Fruit fly (Drosophila melanogaster): ENCODE data around the gene mRpS21.
A peak's percentile ranks its signal among the peaks of the same experiment; 100 is the strongest.

mRpS21 gene

DNA sequence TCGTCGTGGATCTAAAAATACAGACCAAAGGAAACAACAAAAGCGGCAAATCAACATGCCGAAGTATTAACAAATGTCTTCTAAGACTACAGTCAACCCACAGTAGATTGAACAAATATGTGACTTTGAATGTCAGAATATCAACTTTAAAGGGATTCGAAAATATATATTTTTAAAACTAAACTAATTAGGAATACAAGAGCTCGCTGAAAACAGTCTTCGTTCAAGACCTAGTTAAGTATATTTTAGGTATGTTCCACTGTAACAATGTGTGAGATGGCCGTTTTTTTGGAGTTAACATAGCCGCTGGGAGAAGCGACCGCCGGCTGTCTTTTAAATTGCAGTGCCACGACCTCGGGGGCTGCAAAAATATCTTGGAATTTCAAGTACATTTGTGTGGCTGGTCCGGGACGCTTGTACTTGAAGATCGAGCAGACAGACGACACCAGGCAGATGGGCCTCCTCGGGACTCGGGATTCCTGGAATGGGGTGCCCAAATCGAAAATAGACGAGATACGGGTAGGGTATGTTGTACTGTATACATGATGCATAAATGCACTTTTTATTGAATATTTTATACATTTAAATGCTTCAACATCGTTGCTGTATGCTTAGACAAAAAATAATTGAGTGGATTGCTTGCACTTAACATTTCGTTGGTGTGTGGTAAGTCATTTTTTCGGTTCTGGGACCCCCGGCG lies 46.9 kb upstream of the mRpS21 start (continued):
- TF ChIP-seq CG2129 (GFP tag; IDR thresholded peaks at IDR 0.05; ENCODE audit: partially characterized antibody) = no peak
- peak; percentile 44 for TF ChIP-seq Dek (tag; optimal IDR thresholded peaks at IDR 0.05)
- peak; percentile 7 for TF ChIP-seq Elba2 (GFP tag; optimal IDR thresholded peaks at IDR 0.05)
- TF ChIP-seq CG2202 (tag; optimal IDR thresholded peaks at IDR 0.05) = peak; percentile 53
- TF ChIP-seq Lim3 (GFP tag; IDR thresholded peaks at IDR 0.05) = no peak
- no peak for TF ChIP-seq Dp (GFP tag; optimal IDR thresholded peaks at IDR 0.05)
- TF ChIP-seq psq (GFP tag; optimal IDR thresholded peaks at IDR 0.05) = no peak
- TF ChIP-seq CTCF (GFP tag; optimal IDR thresholded peaks at IDR 0.05) = no peak
- TF ChIP-seq ftz-f1 (GFP tag; optimal IDR thresholded peaks at IDR 0.05) = no peak
- TF ChIP-seq Camta (GFP tag; optimal IDR thresholded peaks at IDR 0.05) = peak; percentile 43
- peak; percentile 41 for TF ChIP-seq onecut (GFP tag; IDR thresholded peaks at IDR 0.05)
- no peak for TF ChIP-seq Usf (GFP tag; optimal IDR thresholded peaks at IDR 0.05)
- peak; percentile 31 for TF ChIP-seq CG4617 (GFP tag; optimal IDR thresholded peaks at IDR 0.05; ENCODE audit: borderline replicate concordance)
- TF ChIP-seq CG31224 (GFP tag; IDR thresholded peaks at IDR 0.05) = no peak
- TF ChIP-seq CG14965 (GFP tag; optimal IDR thresholded peaks at IDR 0.05; ENCODE audit: borderline replicate concordance) = no peak
- peak in 1 of 2 experiments; percentile 40 for TF ChIP-seq Hr78 (GFP tag; optimal IDR thresholded peaks at IDR 0.05)
- TF ChIP-seq Opbp (GFP tag; IDR thresholded peaks at IDR 0.05; ENCODE audit: partially characterized antibody) = no peak
- TF ChIP-seq peb (GFP tag; IDR thresholded peaks at IDR 0.05) = no peak
- TF ChIP-seq btn (GFP tag; optimal IDR thresholded peaks at IDR 0.05) = peak; percentile 11
- peak; percentile 80 for TF ChIP-seq dmrt99B (tag; optimal IDR thresholded peaks at IDR 0.05)
- peak; percentile 37 for TF ChIP-seq CG9437 (GFP tag; optimal IDR thresholded peaks at IDR 0.05)
- TF ChIP-seq NK7.1 (GFP tag; optimal IDR thresholded peaks at IDR 0.05) = no peak
- TF ChIP-seq CG1602 (GFP tag; optimal IDR thresholded peaks at IDR 0.05) = peak; percentile 57
- no peak for TF ChIP-seq CG1832 (GFP tag; optimal IDR thresholded peaks at IDR 0.05)
- no peak for TF ChIP-seq CG4282 (GFP tag; optimal IDR thresholded peaks at IDR 0.05)
- no peak for TF ChIP-seq toy (GFP tag; IDR thresholded peaks at IDR 0.05)
- TF ChIP-seq tio (GFP tag; optimal IDR thresholded peaks at IDR 0.05) = peak; percentile 45
- TF ChIP-seq CG32532 (GFP tag; IDR thresholded peaks at IDR 0.05) = peak; percentile 54
- no peak for TF ChIP-seq Lpt (GFP tag; optimal IDR thresholded peaks at IDR 0.05)
- no peak for TF ChIP-seq CG3065 (GFP tag; optimal IDR thresholded peaks at IDR 0.05)
- peak; percentile 45 for TF ChIP-seq org-1 (GFP tag; optimal IDR thresholded peaks at IDR 0.05)
- peak; percentile 53 for TF ChIP-seq Rx (GFP tag; IDR thresholded peaks at IDR 0.05)
- peak; percentile 58; the same call in 1 of the 2 replicates for TF ChIP-seq CG5953 (GFP tag; IDR thresholded peaks at IDR 0.05)
- peak; percentile 19 for TF ChIP-seq Sry-δ (GFP tag; optimal IDR thresholded peaks at IDR 0.05)
- TF ChIP-seq CG16863 (GFP tag; optimal IDR thresholded peaks at IDR 0.05) = peak; percentile 64
- no peak for TF ChIP-seq HmgZ (tag; optimal IDR thresholded peaks at IDR 0.05)
- TF ChIP-seq CG1647 (GFP tag; optimal IDR thresholded peaks at IDR 0.05) = no peak
- TF ChIP-seq CG18476 (GFP tag; optimal IDR thresholded peaks at IDR 0.05) = peak; percentile 51
- TF ChIP-seq CG9797 (GFP tag; optimal IDR thresholded peaks at IDR 0.05) = no peak
- no peak for TF ChIP-seq pita (GFP tag; optimal IDR thresholded peaks at IDR 0.05)
- TF ChIP-seq klu (GFP tag; IDR thresholded peaks at IDR 0.05) = 0 out of 2 replicates have a peak, but pooled peaks have one; percentile 12
- TF ChIP-seq Hr3 (GFP tag; optimal IDR thresholded peaks at IDR 0.05) = peak; percentile 60
- TF ChIP-seq CG10654 (GFP tag; optimal IDR thresholded peaks at IDR 0.05) = peak; percentile 46
- TF ChIP-seq Nf-YA (GFP tag; IDR thresholded peaks at IDR 0.05) = peak; percentile 46; the same call in 1 of the 2 replicates
- TF ChIP-seq ATbp (GFP tag; optimal IDR thresholded peaks at IDR 0.05) = peak; percentile 73
- peak; percentile 53 for TF ChIP-seq gcm (GFP tag; optimal IDR thresholded peaks at IDR 0.05)
- peak; percentile 29 for TF ChIP-seq Nf-YB (GFP tag; optimal IDR thresholded peaks at IDR 0.05)
- TF ChIP-seq sima (GFP tag; optimal IDR thresholded peaks at IDR 0.05) = no peak
- TF ChIP-seq CG8359 (GFP tag; optimal IDR thresholded peaks at IDR 0.05; ENCODE audit: borderline replicate concordance) = peak; percentile 62
- no peak for TF ChIP-seq stwl (tag; optimal IDR thresholded peaks at IDR 0.05)
